Worm (Caenorhabditis elegans): Measurements from ENCODE around the gene T20G5.8.

Gene T20G5.8

ce11 chrIII:10233979-10234378, 34.8 kb downstream of the T20G5.8 start, which contains the start of gene paml-1:
Gene paml-1, minus strand, starts transcription at chrIII:10234079.
- TF ChIP-seq unc-62 (GFP tag; optimal IDR thresholded peaks at IDR 0.05) = no peak

- no peak for TF ChIP-seq unc-62 (GFP tag; optimal IDR thresholded peaks at IDR 0.05)
These were observed 37.2 kb downstream of the T20G5.8 start for ce11 chrIII:10236291-10236871.

ce11 chrIII:10238448-10239154, 39.4 kb downstream of the T20G5.8 start, which contains the start of gene Y70G10A.3:
Gene Y70G10A.3, plus strand, starts transcription at chrIII:10239104.
- no peak for TF ChIP-seq unc-62 (GFP tag; optimal IDR thresholded peaks at IDR 0.05)

ce11 chrIII:10240073-10240472, 40.9 kb downstream of the T20G5.8 start:
- no peak for TF ChIP-seq unc-62 (GFP tag; optimal IDR thresholded peaks at IDR 0.05)

ce11 chrIII:10241332-10241829, 42.2 kb downstream of the T20G5.8 start:
- no peak for TF ChIP-seq unc-62 (GFP tag; optimal IDR thresholded peaks at IDR 0.05)

ce11 chrIII:10244013-10244412, 44.9 kb downstream of the T20G5.8 start:
- no peak for TF ChIP-seq unc-62 (GFP tag; optimal IDR thresholded peaks at IDR 0.05)

- TF ChIP-seq unc-62 (GFP tag; optimal IDR thresholded peaks at IDR 0.05) = no peak
These were observed 49.4 kb downstream of the T20G5.8 start, which contains the start of the genes div-1 and cor-1 for ce11 chrIII:10248441-10249137. Gene div-1, minus strand, starts transcription at chrIII:10248559. Gene cor-1, plus strand, starts transcription at chrIII:10249111.
